Fruit fly (Drosophila melanogaster): ENCODE results near the gene ergic53.

ergic53 gene

DNA sequence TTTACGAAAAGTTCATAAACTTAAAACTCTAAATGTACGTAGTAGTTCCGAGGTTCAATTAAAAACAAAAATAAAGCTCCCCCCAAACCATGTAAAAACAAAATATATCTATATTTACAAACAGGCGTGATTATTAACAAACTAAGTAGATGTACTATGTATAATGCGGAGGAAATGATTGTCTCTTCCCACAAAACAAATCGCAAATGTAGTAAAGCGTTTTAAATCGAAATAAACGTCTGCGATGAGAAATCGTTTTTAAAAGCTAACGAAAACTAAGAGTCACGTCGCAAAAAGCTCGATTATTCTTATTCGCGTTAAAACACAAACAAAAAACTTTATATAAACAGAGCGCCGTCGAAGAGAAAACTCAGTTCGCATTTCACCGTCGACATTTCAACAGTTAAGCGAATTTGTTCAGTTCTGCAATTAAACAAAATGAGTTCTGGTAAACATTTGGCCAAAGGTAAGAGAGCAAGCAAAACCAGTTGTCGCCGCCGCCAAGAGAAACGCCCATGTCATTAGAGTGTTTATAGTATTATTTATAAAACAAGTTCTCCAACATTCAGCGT is 16.2 kb upstream of the ergic53 start, which contains the start of gene GstO3 (continued):
- TF ChIP-seq grn (GFP tag; optimal IDR thresholded peaks at IDR 0.05) (no peak), CG17328 (GFP tag; IDR thresholded peaks at IDR 0.05) (no peak), CG13287 (GFP tag; IDR thresholded peaks at IDR 0.05; ENCODE audit: partially characterized antibody) (peak; percentile 58), Gsc (GFP tag; IDR thresholded peaks at IDR 0.05) (no peak), CG10209 (GFP tag; optimal IDR thresholded peaks at IDR 0.05) (no peak), chn (GFP tag; optimal IDR thresholded peaks at IDR 0.05) (no peak), hbn (GFP tag; IDR thresholded peaks at IDR 0.05; ENCODE audit: partially characterized antibody) (no peak), sd (tag; optimal IDR thresholded peaks at IDR 0.05) (no peak), HmgD (GFP tag; optimal IDR thresholded peaks at IDR 0.05) (no peak), CG15269 (tag; optimal IDR thresholded peaks at IDR 0.05) (no peak), Hmr (GFP tag; optimal IDR thresholded peaks at IDR 0.05) (no peak), bcd (GFP tag; optimal IDR thresholded peaks at IDR 0.05) (no peak), CG12659 (GFP tag; optimal IDR thresholded peaks at IDR 0.05) (peak; percentile 5), lbe (GFP tag; optimal IDR thresholded peaks at IDR 0.05) (peak; percentile 67), CG12071 (GFP tag; optimal IDR thresholded peaks at IDR 0.05) (no peak), corto (GFP tag; optimal IDR thresholded peaks at IDR 0.05) (peak; percentile 32), CG6272 (GFP tag; IDR thresholded peaks at IDR 0.05) (no peak), CG42726 (GFP tag; IDR thresholded peaks at IDR 0.05; ENCODE audit: partially characterized antibody) (0 out of 2 replicates have a peak, but pooled peaks have one; percentile 26), al (GFP tag; IDR thresholded peaks at IDR 0.05) (no peak), CG6683 (GFP tag; optimal IDR thresholded peaks at IDR 0.05) (no peak), CG3995 (GFP tag; optimal IDR thresholded peaks at IDR 0.05) (no peak)

dm6 chr3L:8519232-8519631 is 15.5 kb upstream of the ergic53 start:
- peak; percentile 69 for TF ChIP-seq CG3995 (GFP tag; optimal IDR thresholded peaks at IDR 0.05)
- TF ChIP-seq lab (GFP tag; optimal IDR thresholded peaks at IDR 0.05), result peak; percentile 62
- TF ChIP-seq onecut (GFP tag; IDR thresholded peaks at IDR 0.05), result peak; percentile 62; the same call in 1 of the 2 replicates
- TF ChIP-seq sim (GFP tag; IDR thresholded peaks at IDR 0.05), result 0 out of 2 replicates have a peak, but pooled peaks have one; percentile 31
- TF ChIP-seq CG11560 (tag; IDR thresholded peaks at IDR 0.05), result no peak
- TF ChIP-seq grn (GFP tag; optimal IDR thresholded peaks at IDR 0.05), result peak; percentile 66
- TF ChIP-seq CG8089 (GFP tag; optimal IDR thresholded peaks at IDR 0.05), result no peak
- peak; percentile 53; the same call in 2 of the 3 replicates for TF ChIP-seq row (GFP tag; IDR thresholded peaks at IDR 0.05)
- peak; percentile 30; the same call in 1 of the 3 replicates for TF ChIP-seq Dbx (GFP tag; IDR thresholded peaks at IDR 0.05)
- no peak for TF ChIP-seq CG14860 (GFP tag; IDR thresholded peaks at IDR 0.05; ENCODE audit: partially characterized antibody)
- TF ChIP-seq CG42726 (GFP tag; IDR thresholded peaks at IDR 0.05; ENCODE audit: partially characterized antibody), result no peak
- peak; percentile 61 for TF ChIP-seq kay (GFP tag; optimal IDR thresholded peaks at IDR 0.05)
- TF ChIP-seq Med (GFP tag), result peak; percentile 63
- TF ChIP-seq Poxn (GFP tag; IDR thresholded peaks at IDR 0.05), result no peak
- no peak for TF ChIP-seq CG10209 (GFP tag; optimal IDR thresholded peaks at IDR 0.05)
- no peak for TF ChIP-seq Lim3 (GFP tag; IDR thresholded peaks at IDR 0.05)
- TF ChIP-seq CG13894 (tag; optimal IDR thresholded peaks at IDR 0.05), result peak; percentile 66
- peak; percentile 21 for TF ChIP-seq CG2120 (GFP tag; optimal IDR thresholded peaks at IDR 0.05)
- no peak for TF ChIP-seq ERR (GFP tag; optimal IDR thresholded peaks at IDR 0.05)
- no peak for TF ChIP-seq CG18619 (GFP tag; optimal IDR thresholded peaks at IDR 0.05)
- TF ChIP-seq CG3838 (GFP tag; optimal IDR thresholded peaks at IDR 0.05), result no peak
- no peak for TF ChIP-seq chif (GFP tag; optimal IDR thresholded peaks at IDR 0.05)
- TF ChIP-seq exex (tag; optimal IDR thresholded peaks at IDR 0.05), result peak; percentile 82
- TF ChIP-seq GATAe (GFP tag; conservative IDR thresholded peaks at IDR 0.05), result peak; percentile 49; the same call in 1 of the 2 replicates
- TF ChIP-seq Bgb (GFP tag; IDR thresholded peaks at IDR 0.05; ENCODE audit: partially characterized antibody), result 0 out of 2 replicates have a peak, but pooled peaks have one; percentile 11
- TF ChIP-seq en (GFP tag; optimal IDR thresholded peaks at IDR 0.05), result no peak
- peak; percentile 60 for TF ChIP-seq sens (GFP tag)
- TF ChIP-seq Atf6 (GFP tag; IDR thresholded peaks at IDR 0.05), result peak; percentile 32; the same call in 1 of the 2 replicates
- peak; percentile 15 for TF ChIP-seq CG13296 (GFP tag; optimal IDR thresholded peaks at IDR 0.05)
- peak; percentile 52 for TF ChIP-seq CG34376 (GFP tag; optimal IDR thresholded peaks at IDR 0.05)
- TF ChIP-seq CG11695 (GFP tag; IDR thresholded peaks at IDR 0.05), result 0 out of 3 replicates have a peak, but pooled peaks have one; percentile 24
- TF ChIP-seq mirr (GFP tag; optimal IDR thresholded peaks at IDR 0.05), result peak; percentile 57

Measured in whole organism, embryonic.